2 fruit fly cellular contexts compared by ENCODE assay signal in genomic region chrX:12600802-12601793, dm6.
TF ChIP-seq lines count a peak whose summit lies in the region.

No protein-coding gene starts in this region.

- TF ChIP-seq CTCF in whole organism, embryonic (GFP tag; optimal IDR thresholded peaks at IDR 0.05; lab: Kevin White, UChicago): no peak

TF ChIP-seq in whole organism, adult, 20 proteins besides CTCF, POLR2A, EP300 and RAD21:
- TF ChIP-seq CG14711 (tag; optimal IDR thresholded peaks at IDR 0.05; lab: Kevin White, UChicago) (peak; percentile 3), bab1 (GFP tag; optimal IDR thresholded peaks at IDR 0.05; lab: Kevin White, UChicago) (no peak), kay (GFP tag; lab: Kevin White, UChicago; ENCODE audit: borderline replicate concordance) (no peak), Clk (GFP tag; optimal IDR thresholded peaks at IDR 0.05; lab: Kevin White, UChicago) (no peak), cic (GFP tag; optimal IDR thresholded peaks at IDR 0.05; lab: Kevin White, UChicago) (peak; percentile 56), cnc (optimal IDR thresholded peaks at IDR 0.05; lab: Kevin White, UChicago) (no peak), CG1620 (GFP tag; optimal IDR thresholded peaks at IDR 0.05; lab: Kevin White, UChicago) (no peak), CG5204 (GFP tag; optimal IDR thresholded peaks at IDR 0.05; lab: Kevin White, UChicago) (no peak), ovo (GFP tag; optimal IDR thresholded peaks at IDR 0.05; lab: Kevin White, UChicago) (no peak), CG7045 (GFP tag; optimal IDR thresholded peaks at IDR 0.05; lab: Kevin White, UChicago) (no peak), Mnt (GFP tag; optimal IDR thresholded peaks at IDR 0.05; lab: Kevin White, UChicago) (peak; percentile 15), CG33017 (tag; optimal IDR thresholded peaks at IDR 0.05; lab: Kevin White, UChicago) (peak; percentile 23), Crg-1 (GFP tag; optimal IDR thresholded peaks at IDR 0.05; lab: Kevin White, UChicago) (no peak), CG12768 (GFP tag; optimal IDR thresholded peaks at IDR 0.05; lab: Kevin White, UChicago) (peak; percentile 25), Hr96 (GFP tag; optimal IDR thresholded peaks at IDR 0.05; lab: Kevin White, UChicago) (no peak), pad (GFP tag; optimal IDR thresholded peaks at IDR 0.05; lab: Kevin White, UChicago) (peak; percentile 80), tj (GFP tag; optimal IDR thresholded peaks at IDR 0.05; lab: Kevin White, UChicago) (peak; percentile 14), CG7101 (tag; optimal IDR thresholded peaks at IDR 0.05; lab: Kevin White, UChicago) (peak; percentile 49), toe (GFP tag; optimal IDR thresholded peaks at IDR 0.05; lab: Kevin White, UChicago) (no peak), CG11617 (GFP tag; optimal IDR thresholded peaks at IDR 0.05; lab: Kevin White, UChicago) (peak; percentile 18)

TF ChIP-seq in whole organism, embryonic, 481 proteins besides CTCF, POLR2A, EP300 and RAD21 (continues in another document):
- no peak for TF ChIP-seq Hr51 (GFP tag; optimal IDR thresholded peaks at IDR 0.05; lab: Kevin White, UChicago)
- TF ChIP-seq hkb (optimal IDR thresholded peaks at IDR 0.05; lab: Kevin White, UChicago): no peak
- no peak for TF ChIP-seq hkb (GFP tag; IDR thresholded peaks at IDR 0.05; lab: Robert Waterston, UW)
- no peak for TF ChIP-seq CG30020 (tag; optimal IDR thresholded peaks at IDR 0.05; lab: Kevin White, UChicago)
- TF ChIP-seq slbo (GFP tag; IDR thresholded peaks at IDR 0.05; lab: Robert Waterston, UW): no peak
- TF ChIP-seq schlank (tag; optimal IDR thresholded peaks at IDR 0.05; lab: Kevin White, UChicago): no peak
- peak; percentile 1 for TF ChIP-seq pho (GFP tag; optimal IDR thresholded peaks at IDR 0.05; lab: Kevin White, UChicago)
- no peak for TF ChIP-seq gro (GFP tag; optimal IDR thresholded peaks at IDR 0.05; lab: Kevin White, UChicago)
- TF ChIP-seq CG30431 (GFP tag; optimal IDR thresholded peaks at IDR 0.05; lab: Kevin White, UChicago): no peak
- TF ChIP-seq sug (tag; optimal IDR thresholded peaks at IDR 0.05; lab: Kevin White, UChicago): peak; percentile 18
- no peak for TF ChIP-seq CG15514 (GFP tag; optimal IDR thresholded peaks at IDR 0.05; lab: Kevin White, UChicago)
- TF ChIP-seq Elba2 (GFP tag; optimal IDR thresholded peaks at IDR 0.05; lab: Kevin White, UChicago): peak; percentile 75
- no peak for TF ChIP-seq CG12299 (tag; optimal IDR thresholded peaks at IDR 0.05; lab: Kevin White, UChicago)
- no peak for TF ChIP-seq CG15073 (GFP tag; optimal IDR thresholded peaks at IDR 0.05; lab: Kevin White, UChicago)
- TF ChIP-seq slou (GFP tag; optimal IDR thresholded peaks at IDR 0.05; lab: Kevin White, UChicago): no peak
- no peak for TF ChIP-seq otp (GFP tag; IDR thresholded peaks at IDR 0.05; lab: Robert Waterston, UW)
- no peak for TF ChIP-seq Dp (GFP tag; optimal IDR thresholded peaks at IDR 0.05; lab: Kevin White, UChicago)
- 0 out of 4 replicates have a peak, but pooled peaks have one; percentile 49 for TF ChIP-seq chinmo (GFP tag; IDR thresholded peaks at IDR 0.05; lab: Robert Waterston, UW; ENCODE audit: partially characterized antibody)
- TF ChIP-seq YL-1 (GFP tag; optimal IDR thresholded peaks at IDR 0.05; lab: Kevin White, UChicago): no peak
- TF ChIP-seq CG4617 (GFP tag; optimal IDR thresholded peaks at IDR 0.05; lab: Kevin White, UChicago; ENCODE audit: borderline replicate concordance): no peak
- no peak for TF ChIP-seq odd (GFP tag; optimal IDR thresholded peaks at IDR 0.05; lab: Kevin White, UChicago)
- no peak for TF ChIP-seq cas (GFP tag; IDR thresholded peaks at IDR 0.05; lab: Robert Waterston, UW)
- peak; percentile 62 for TF ChIP-seq Med (GFP tag; lab: Kevin White, UChicago)
- TF ChIP-seq nerfin-1 (tag; optimal IDR thresholded peaks at IDR 0.05; lab: Kevin White, UChicago): no peak
- no peak for TF ChIP-seq CG8924 (tag; optimal IDR thresholded peaks at IDR 0.05; lab: Kevin White, UChicago)
- TF ChIP-seq abd-A (tag; optimal IDR thresholded peaks at IDR 0.05; lab: Kevin White, UChicago): no peak
- TF ChIP-seq CG12659 (GFP tag; optimal IDR thresholded peaks at IDR 0.05; lab: Kevin White, UChicago): peak; percentile 19
- TF ChIP-seq CkIIα-i1 (GFP tag; IDR thresholded peaks at IDR 0.05; lab: Robert Waterston, UW): no peak
- peak; percentile 32 for TF ChIP-seq bigmax (GFP tag; optimal IDR thresholded peaks at IDR 0.05; lab: Kevin White, UChicago)
- no peak for TF ChIP-seq eyg (GFP tag; optimal IDR thresholded peaks at IDR 0.05; lab: Kevin White, UChicago)
- no peak for TF ChIP-seq CG17912 (GFP tag; optimal IDR thresholded peaks at IDR 0.05; lab: Kevin White, UChicago)
- no peak for TF ChIP-seq CG6765 (GFP tag; optimal IDR thresholded peaks at IDR 0.05; lab: Kevin White, UChicago)
- TF ChIP-seq CG3407 (GFP tag; optimal IDR thresholded peaks at IDR 0.05; lab: Kevin White, UChicago): no peak
- TF ChIP-seq row (GFP tag; IDR thresholded peaks at IDR 0.05; lab: Robert Waterston, UW): peak; percentile 43; the same call in 1 of the 3 replicates
- no peak for TF ChIP-seq CG14965 (GFP tag; optimal IDR thresholded peaks at IDR 0.05; lab: Kevin White, UChicago; ENCODE audit: borderline replicate concordance)
- TF ChIP-seq sens (GFP tag; lab: Kevin White, UChicago): peak; percentile 50
- TF ChIP-seq Kr (GFP tag; optimal IDR thresholded peaks at IDR 0.05; lab: Kevin White, UChicago): no peak
- TF ChIP-seq Ravus (GFP tag; IDR thresholded peaks at IDR 0.05; lab: Robert Waterston, UW): no peak
- TF ChIP-seq CG14050 (GFP tag; IDR thresholded peaks at IDR 0.05; lab: Robert Waterston, UW): no peak
- TF ChIP-seq Nf-YC (tag; optimal IDR thresholded peaks at IDR 0.05; lab: Kevin White, UChicago): peak; percentile 85
- TF ChIP-seq CG4282 (GFP tag; optimal IDR thresholded peaks at IDR 0.05; lab: Kevin White, UChicago): no peak
- no peak for TF ChIP-seq MTF-1 (GFP tag; optimal IDR thresholded peaks at IDR 0.05; lab: Kevin White, UChicago; ENCODE audit: borderline replicate concordance)
- no peak for TF ChIP-seq D (optimal IDR thresholded peaks at IDR 0.05; lab: Kevin White, UChicago)
- no peak for TF ChIP-seq D (GFP tag; optimal IDR thresholded peaks at IDR 0.05; lab: Kevin White, UChicago)
- TF ChIP-seq Pdp1 (GFP tag; optimal IDR thresholded peaks at IDR 0.05; lab: Kevin White, UChicago): peak in 1 of 2 experiments; percentile 38
- TF ChIP-seq Hr39 (optimal IDR thresholded peaks at IDR 0.05; lab: Kevin White, UChicago): no peak
- TF ChIP-seq Gsc (GFP tag; IDR thresholded peaks at IDR 0.05; lab: Robert Waterston, UW): no peak
- no peak for TF ChIP-seq sisA (GFP tag; IDR thresholded peaks at IDR 0.05; lab: Robert Waterston, UW)
- TF ChIP-seq CG10209 (GFP tag; optimal IDR thresholded peaks at IDR 0.05; lab: Kevin White, UChicago): no peak
- TF ChIP-seq Side (GFP tag; optimal IDR thresholded peaks at IDR 0.05; lab: Kevin White, UChicago): no peak
- no peak for TF ChIP-seq rib (GFP tag; IDR thresholded peaks at IDR 0.05; lab: Robert Waterston, UW)
- TF ChIP-seq Scr (GFP tag; IDR thresholded peaks at IDR 0.05; lab: Robert Waterston, UW; ENCODE audit: partially characterized antibody): no peak
- TF ChIP-seq CG10147 (GFP tag; optimal IDR thresholded peaks at IDR 0.05; lab: Kevin White, UChicago): no peak
- no peak for TF ChIP-seq Gug (GFP tag; IDR thresholded peaks at IDR 0.05; lab: Robert Waterston, UW)
- TF ChIP-seq H15 (GFP tag; IDR thresholded peaks at IDR 0.05; lab: Robert Waterston, UW): no peak
- no peak for TF ChIP-seq CG31388 (GFP tag; optimal IDR thresholded peaks at IDR 0.05; lab: Kevin White, UChicago)
- TF ChIP-seq phol (tag; optimal IDR thresholded peaks at IDR 0.05; lab: Kevin White, UChicago): no peak
- TF ChIP-seq CG11398 (GFP tag; optimal IDR thresholded peaks at IDR 0.05; lab: Kevin White, UChicago): no peak
- no peak for TF ChIP-seq CG10462 (GFP tag; optimal IDR thresholded peaks at IDR 0.05; lab: Kevin White, UChicago)
- no peak for TF ChIP-seq fru (optimal IDR thresholded peaks at IDR 0.05; lab: Kevin White, UChicago)
- TF ChIP-seq Sry-β (GFP tag; optimal IDR thresholded peaks at IDR 0.05; lab: Kevin White, UChicago): no peak
- no peak for TF ChIP-seq Drgx (GFP tag; IDR thresholded peaks at IDR 0.05; lab: Robert Waterston, UW)
- no peak for TF ChIP-seq Atf-2 (GFP tag; optimal IDR thresholded peaks at IDR 0.05; lab: Kevin White, UChicago)
- no peak for TF ChIP-seq Dad (GFP tag; optimal IDR thresholded peaks at IDR 0.05; lab: Kevin White, UChicago)
- TF ChIP-seq Trl (optimal IDR thresholded peaks at IDR 0.05; lab: Kevin White, UChicago): peak in 1 of 2 experiments; percentile 4
- TF ChIP-seq Trl (GFP tag; optimal IDR thresholded peaks at IDR 0.05; lab: Kevin White, UChicago): no peak
- peak; percentile 82 for TF ChIP-seq Nf-YB (GFP tag; optimal IDR thresholded peaks at IDR 0.05; lab: Kevin White, UChicago)
- TF ChIP-seq dm (GFP tag; optimal IDR thresholded peaks at IDR 0.05; lab: Kevin White, UChicago): no peak
- no peak for TF ChIP-seq Hey (tag; optimal IDR thresholded peaks at IDR 0.05; lab: Kevin White, UChicago)
- TF ChIP-seq CG3065 (GFP tag; optimal IDR thresholded peaks at IDR 0.05; lab: Kevin White, UChicago): no peak
- TF ChIP-seq CG7987 (GFP tag; optimal IDR thresholded peaks at IDR 0.05; lab: Kevin White, UChicago): no peak
- TF ChIP-seq oc (tag; optimal IDR thresholded peaks at IDR 0.05; lab: Kevin White, UChicago): no peak
- no peak for TF ChIP-seq Bteb2 (GFP tag; optimal IDR thresholded peaks at IDR 0.05; lab: Kevin White, UChicago)
- TF ChIP-seq NfI (GFP tag; optimal IDR thresholded peaks at IDR 0.05; lab: Kevin White, UChicago): no peak
- no peak for TF ChIP-seq jing (GFP tag; optimal IDR thresholded peaks at IDR 0.05; lab: Kevin White, UChicago)
- TF ChIP-seq Dref (GFP tag; IDR thresholded peaks at IDR 0.05; lab: Robert Waterston, UW): no peak
- no peak for TF ChIP-seq dysf (GFP tag; IDR thresholded peaks at IDR 0.05; lab: Robert Waterston, UW)
- TF ChIP-seq Mes4 (GFP tag; optimal IDR thresholded peaks at IDR 0.05; lab: Kevin White, UChicago): no peak
- TF ChIP-seq CG6254 (GFP tag; optimal IDR thresholded peaks at IDR 0.05; lab: Kevin White, UChicago): no peak
